Worm (Caenorhabditis elegans) whole organism, L4/young adult: ENCODE measurements around the gene K06B9.6.

Experiments used
- W03F9.2 ChIP-seq: fragments of 150-350 bp; optimal IDR thresholded peaks from 2 replicates; lab custom pipeline; 2014; ENCODE audit warnings: missing biosample characterization, missing genetic modification characterization
- him-1 ChIP-seq: sonication (generic microtip); optimal IDR thresholded peaks from 2 replicates; lab custom pipeline; 2016; ENCODE audit warnings: missing genotype, missing genetic modification reagents, missing genetic modification characterization, missing compliant biosample characterization

- TF ChIP-seq W03F9.2 (no peak), him-1 (tag; lab: Kevin White, UChicago) (no peak)
Observed at ce11 chrIV:4177560-4177959, 19.1 kb downstream of the K06B9.6 start.
